Worm (Caenorhabditis elegans) whole organism, L3 larva: ENCODE measurements around the gene T14B1.1.

Source experiments
- elt-2 ChIP-seq: sonication (generic microtip); optimal IDR thresholded peaks from 2 replicates; lab custom pipeline; 2016; ENCODE audit warnings: missing genetic modification reagents, mild to moderate bottlenecking, missing genetic modification characterization, missing compliant biosample characterization
- jun-1 ChIP-seq: fragments of 150-350 bp; optimal IDR thresholded peaks from 2 replicates; lab custom pipeline; 2014; ENCODE audit warnings: missing biosample characterization, missing genetic modification reagents, missing genetic modification characterization
- unc-62 ChIP-seq: fragments of 150-350 bp; sonication (generic microtip); optimal IDR thresholded peaks from 4 replicates; lab custom pipeline; 2014; ENCODE audit warnings: missing biosample characterization, missing genetic modification reagents, missing genetic modification characterization

ce11 chrX:9637700-9638099 lies 30.8 kb downstream of the T14B1.1 start:
- TF ChIP-seq jun-1 (tag; lab: Kevin White, UChicago) (no peak), elt-2 (tag; lab: Kevin White, UChicago) (peak; percentile 42), unc-62 (no peak)
